Fruit fly (Drosophila melanogaster) whole organism, embryonic: Measurements from ENCODE around the gene CG31406.

Source experiments
- C15 ChIP-seq: fragments of 200-800 bp; sonication (Bioruptor generic); IDR thresholded peaks from 3 replicates; pipeline ENCODE4 v1.3.6; 2022; ENCODE audit warnings: missing biosample characterization, missing genetic modification characterization
- CG1024 ChIP-seq: fragments of 200-800 bp; sonication (Bioruptor generic); IDR thresholded peaks from 2 replicates; pipeline ENCODE4 v1.3.6; 2022; ENCODE audit warnings: missing biosample characterization, missing genetic modification characterization
- CG10431 ChIP-seq: fragments of 200-800 bp; sonication (Bioruptor generic); optimal IDR thresholded peaks from 3 replicates; lab custom pipeline; 2018; ENCODE audit warnings: missing biosample characterization, mild to moderate bottlenecking, missing genetic modification characterization
- CG11093 ChIP-seq: fragments of 200-800 bp; sonication (Bioruptor generic); IDR thresholded peaks from 3 replicates; pipeline ENCODE4 v1.3.6; 2022; ENCODE audit warnings: missing biosample characterization, missing genetic modification characterization
- CG11504 ChIP-seq: fragments of 200-800 bp; sonication (Bioruptor generic); optimal IDR thresholded peaks from 3 replicates; lab custom pipeline; 2019; ENCODE audit warnings: missing biosample characterization, mild to moderate bottlenecking, missing genetic modification characterization, moderate library complexity
- CG1233 ChIP-seq: fragments of 200-800 bp; sonication (Bioruptor generic); optimal IDR thresholded peaks from 4 replicates; lab custom pipeline; 2018; ENCODE audit warnings: missing biosample characterization, mild to moderate bottlenecking, missing genetic modification characterization
- CG14965 ChIP-seq: fragments of 200-800 bp; sonication (Bioruptor generic); optimal IDR thresholded peaks from 2 replicates; lab custom pipeline; 2016; ENCODE audit warnings: missing biosample characterization, missing genetic modification characterization, borderline replicate concordance
- CG16815 ChIP-seq: fragments of 200-800 bp; sonication (Bioruptor generic); optimal IDR thresholded peaks from 3 replicates; lab custom pipeline; 2017; ENCODE audit warnings: missing biosample characterization, mild to moderate bottlenecking, missing genetic modification characterization
- CG17328 ChIP-seq: fragments of 200-800 bp; sonication (Bioruptor generic); IDR thresholded peaks from 2 replicates; pipeline ENCODE4 v1.3.6; 2022; ENCODE audit warnings: missing biosample characterization, missing genetic modification characterization
- CG18476 ChIP-seq: fragments of 200-800 bp; sonication (Bioruptor generic); optimal IDR thresholded peaks from 2 replicates; lab custom pipeline; 2016; ENCODE audit warnings: missing biosample characterization, mild to moderate bottlenecking, missing genetic modification characterization
- CG18599 ChIP-seq: fragments of 200-800 bp; sonication (Bioruptor generic); optimal IDR thresholded peaks from 3 replicates; lab custom pipeline; 2017; ENCODE audit warnings: missing biosample characterization, missing genetic modification characterization, mild to moderate bottlenecking, moderate library complexity, missing genetic modification reagents
- CG2678 ChIP-seq: fragments of 200-800 bp; sonication (Bioruptor generic); optimal IDR thresholded peaks from 3 replicates; lab custom pipeline; 2019; ENCODE audit warnings: missing biosample characterization, mild to moderate bottlenecking, missing genetic modification characterization, moderate library complexity
- CG30403 ChIP-seq: fragments of 200-800 bp; sonication (Bioruptor generic); optimal IDR thresholded peaks from 3 replicates; lab custom pipeline; 2016; ENCODE audit warnings: missing biosample characterization, missing genetic modification characterization
- CG33213 ChIP-seq: fragments of 200-800 bp; sonication (Bioruptor generic); optimal IDR thresholded peaks from 3 replicates; lab custom pipeline; 2016; ENCODE audit warnings: missing biosample characterization, missing genetic modification characterization
- CG3995 ChIP-seq: fragments of 200-800 bp; sonication (Bioruptor generic); optimal IDR thresholded peaks from 3 replicates; lab custom pipeline; 2016; ENCODE audit warnings: missing biosample characterization, missing genetic modification characterization
- CG4707 ChIP-seq: fragments of 200-800 bp; sonication (Bioruptor generic); optimal IDR thresholded peaks from 2 replicates; lab custom pipeline; 2018; ENCODE audit warnings: missing biosample characterization, mild to moderate bottlenecking, missing genetic modification characterization, moderate library complexity
- CG7271 ChIP-seq: fragments of 200-800 bp; sonication (Bioruptor generic); optimal IDR thresholded peaks from 2 replicates; lab custom pipeline; 2018; ENCODE audit warnings: missing biosample characterization, mild to moderate bottlenecking, missing genetic modification characterization, moderate library complexity
- CG7372 ChIP-seq: fragments of 200-800 bp; sonication (Bioruptor generic); IDR thresholded peaks from 2 replicates; pipeline ENCODE4 v1.3.6; 2022; ENCODE audit warnings: missing biosample characterization, missing genetic modification characterization
- CG7839 ChIP-seq: fragments of 200-800 bp; sonication (Bioruptor generic); optimal IDR thresholded peaks from 3 replicates; lab custom pipeline; 2018; ENCODE audit warnings: missing biosample characterization, mild to moderate bottlenecking, missing genetic modification characterization, moderate library complexity
- Chrac-16 ChIP-seq: fragments of 200-800 bp; sonication (Bioruptor generic); optimal IDR thresholded peaks from 3 replicates; lab custom pipeline; 2016; ENCODE audit warnings: missing biosample characterization, missing genetic modification characterization
- D ChIP-seq, 2 experiments: fragments of 200-800 bp in 1 of 2; fragments of >200 bp in 1 of 2; sonication (Bioruptor generic) in 1 of 2; optimal IDR thresholded peaks; 2 replicates in 1 of 2; 3 replicates in 1 of 2; lab custom pipeline; 2017; ENCODE audit warnings: mild to moderate bottlenecking in 1 of 2, missing biosample characterization in 1 of 2, missing genetic modification characterization in 1 of 2, missing genetic modification reagents in 1 of 2
- Dfd ChIP-seq, 2 experiments: fragments of >200 bp; optimal IDR thresholded peaks; 2 replicates each; lab custom pipeline; 2017; ENCODE audit warnings: missing biosample characterization in 2 of 2, missing genetic modification characterization in 2 of 2
- Fer2 ChIP-seq: fragments of 200-800 bp; sonication (Bioruptor generic); optimal IDR thresholded peaks from 2 replicates; lab custom pipeline; 2018; ENCODE audit warnings: missing biosample characterization, mild to moderate bottlenecking, missing genetic modification characterization, moderate library complexity
- HLH54F ChIP-seq: fragments of 200-800 bp; sonication (Bioruptor generic); optimal IDR thresholded peaks from 3 replicates; lab custom pipeline; 2016; ENCODE audit warnings: missing biosample characterization, missing genetic modification characterization
- HLHmδ ChIP-seq: fragments of 200-800 bp; sonication (Bioruptor generic); optimal IDR thresholded peaks from 2 replicates; lab custom pipeline; 2018; ENCODE audit warnings: missing biosample characterization, mild to moderate bottlenecking, missing genetic modification characterization, moderate library complexity
- Hmx ChIP-seq: fragments of 200-800 bp; sonication (Bioruptor generic); optimal IDR thresholded peaks from 2 replicates; lab custom pipeline; 2016; ENCODE audit warnings: missing biosample characterization, missing genetic modification characterization
- Hr3 ChIP-seq: fragments of 200-800 bp; sonication (Bioruptor generic); optimal IDR thresholded peaks from 3 replicates; lab custom pipeline; 2016; ENCODE audit warnings: missing biosample characterization, missing genetic modification characterization
- Hr78 ChIP-seq, 2 experiments: fragments of 200-800 bp in 1 of 2; fragments of >200 bp in 1 of 2; sonication (Bioruptor generic) in 1 of 2; optimal IDR thresholded peaks; 2 replicates each; lab custom pipeline; 2017 to 2019; ENCODE audit warnings: missing biosample characterization in 2 of 2, missing genetic modification characterization in 2 of 2, mild to moderate bottlenecking in 1 of 2, moderate library complexity in 1 of 2
- MBD-R2 ChIP-seq: fragments of 200-800 bp; sonication (Bioruptor generic); IDR thresholded peaks from 2 replicates; pipeline ENCODE4 v1.3.6; 2022; ENCODE audit warnings: missing biosample characterization, missing genetic modification characterization
- NfI ChIP-seq: fragments of 200-800 bp; sonication (Bioruptor generic); optimal IDR thresholded peaks from 3 replicates; lab custom pipeline; 2018; ENCODE audit warnings: missing biosample characterization, mild to moderate bottlenecking, missing genetic modification characterization, moderate library complexity
- Sry-β ChIP-seq: fragments of 200-800 bp; sonication (Bioruptor generic); optimal IDR thresholded peaks from 2 replicates; lab custom pipeline; 2018; ENCODE audit warnings: missing biosample characterization, mild to moderate bottlenecking, missing genetic modification characterization, moderate library complexity
- Tbp ChIP-seq: fragments of >200 bp; optimal IDR thresholded peaks from 2 replicates; lab custom pipeline; 2018; ENCODE audit warnings: missing biosample characterization, missing genetic modification characterization
- YL-1 ChIP-seq: fragments of 200-800 bp; sonication (Bioruptor generic); optimal IDR thresholded peaks from 3 replicates; lab custom pipeline; 2017; ENCODE audit warnings: missing biosample characterization, mild to moderate bottlenecking, missing genetic modification characterization
- ap ChIP-seq: fragments of 200-800 bp; sonication (Bioruptor generic); IDR thresholded peaks from 2 replicates; pipeline ENCODE4 v1.3.6; 2022; ENCODE audit warnings: missing biosample characterization, missing genetic modification characterization
- ara ChIP-seq: fragments of 200-800 bp; sonication (Bioruptor generic); IDR thresholded peaks from 2 replicates; pipeline ENCODE4 v1.3.6; 2022; ENCODE audit warnings: missing biosample characterization, missing genetic modification characterization
- bcd ChIP-seq: fragments of 200-800 bp; sonication (Bioruptor generic); optimal IDR thresholded peaks from 2 replicates; lab custom pipeline; 2017; ENCODE audit warnings: missing biosample characterization, mild to moderate bottlenecking, missing genetic modification characterization
- bsh ChIP-seq, 2 experiments: fragments of 200-800 bp; sonication (Bioruptor generic); optimal IDR thresholded peaks; 2 replicates each; lab custom pipeline; 2017 to 2018; ENCODE audit warnings: mild to moderate bottlenecking in 2 of 2, missing biosample characterization in 2 of 2, missing genetic modification characterization in 2 of 2, moderate library complexity in 1 of 2
- dan ChIP-seq: fragments of 200-800 bp; sonication (Bioruptor generic); IDR thresholded peaks from 2 replicates; pipeline ENCODE4 v1.3.6; 2022; ENCODE audit warnings: missing biosample characterization, missing genetic modification characterization
- dmrt11E ChIP-seq: fragments of 200-800 bp; sonication (Bioruptor generic); optimal IDR thresholded peaks from 3 replicates; lab custom pipeline; 2018; ENCODE audit warnings: missing biosample characterization, mild to moderate bottlenecking, missing genetic modification characterization, moderate library complexity
- dpn ChIP-seq, 2 experiments: fragments of 200-800 bp; sonication (Bioruptor generic); optimal IDR thresholded peaks; 3 replicates each; lab custom pipeline; 2016; ENCODE audit warnings: missing biosample characterization in 2 of 2, missing genetic modification characterization in 2 of 2
- ftz-f1 ChIP-seq: fragments of 200-800 bp; sonication (Bioruptor generic); optimal IDR thresholded peaks from 2 replicates; lab custom pipeline; 2016; ENCODE audit warnings: missing biosample characterization, missing genetic modification characterization
- gcm ChIP-seq: fragments of 200-800 bp; sonication (Bioruptor generic); optimal IDR thresholded peaks from 2 replicates; lab custom pipeline; 2019; ENCODE audit warnings: missing biosample characterization, mild to moderate bottlenecking, missing genetic modification characterization, moderate library complexity
- hbn ChIP-seq: fragments of 200-800 bp; sonication (Bioruptor generic); IDR thresholded peaks from 2 replicates; pipeline ENCODE4 v1.3.6; 2022; ENCODE audit warnings: missing biosample characterization, missing genetic modification characterization; ENCODE audit not compliant: partially characterized antibody
- lola ChIP-seq, 3 experiments: fragments of >200 bp in 2 of 3; fragments of 200-800 bp in 1 of 3; sonication (Bioruptor generic) in 1 of 3; optimal IDR thresholded peaks; 2 replicates each; lab custom pipeline; 2017 to 2019; ENCODE audit warnings: missing biosample characterization in 3 of 3, missing genetic modification characterization in 3 of 3, mild to moderate bottlenecking in 1 of 3, moderate library complexity in 1 of 3
- prd ChIP-seq, 3 experiments: fragments of >200 bp in 2 of 3; fragments of 200-800 bp in 1 of 3; sonication (Bioruptor generic) in 1 of 3; optimal IDR thresholded peaks in 2 of 3; IDR thresholded peaks in 1 of 3; 2 replicates in 2 of 3; 3 replicates in 1 of 3; pipeline versions ENCODE4 v1.3.6 to Lab custom; 2017 to 2022; ENCODE audit warnings: missing biosample characterization in 1 of 3, missing genetic modification characterization in 1 of 3
- scrt ChIP-seq: fragments of 200-800 bp; sonication (Bioruptor generic); optimal IDR thresholded peaks from 2 replicates; lab custom pipeline; 2018; ENCODE audit warnings: missing biosample characterization, mild to moderate bottlenecking, missing genetic modification characterization, moderate library complexity
- sd ChIP-seq: fragments of 200-800 bp; sonication (Bioruptor generic); optimal IDR thresholded peaks from 3 replicates; lab custom pipeline; 2018; ENCODE audit warnings: missing biosample characterization, mild to moderate bottlenecking, missing genetic modification characterization, moderate library complexity
- seq ChIP-seq: fragments of 200-800 bp; sonication (Bioruptor generic); IDR thresholded peaks from 2 replicates; pipeline ENCODE4 v1.3.6; 2022; ENCODE audit warnings: missing biosample characterization, missing genetic modification characterization
- shn ChIP-seq: fragments of 200-800 bp; sonication (Bioruptor generic); optimal IDR thresholded peaks from 3 replicates; lab custom pipeline; 2016; ENCODE audit warnings: missing biosample characterization, missing genetic modification characterization

CG31406 gene

DNA sequence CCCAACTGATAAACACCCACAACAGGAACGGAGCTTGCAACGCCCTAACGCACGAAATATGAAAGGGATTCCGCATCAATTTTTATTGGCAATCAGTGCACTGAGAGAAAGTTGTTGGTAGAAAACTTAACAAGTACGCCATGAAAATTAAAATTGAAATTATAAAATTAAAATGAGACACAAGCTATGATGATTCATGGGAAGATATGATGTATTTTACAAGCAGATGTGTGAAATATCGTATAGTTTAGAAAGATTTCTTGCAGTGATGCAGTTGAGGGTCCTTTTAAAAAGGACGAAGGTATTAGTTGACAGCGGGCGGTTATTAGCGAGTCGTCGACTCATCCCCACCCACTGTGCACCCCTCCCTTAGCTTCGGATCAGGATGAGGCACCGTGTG is 21.9 kb downstream of the CG31406 start (continued):
- no peak for TF ChIP-seq CG3995 (GFP tag; lab: Kevin White, UChicago)
- TF ChIP-seq gcm (GFP tag; lab: Kevin White, UChicago): no peak
- no peak for TF ChIP-seq C15 (GFP tag; lab: Robert Waterston, UW)
- no peak for TF ChIP-seq prd (optimal IDR thresholded peaks at IDR 0.05; lab: Kevin White, UChicago)
- TF ChIP-seq prd (GFP tag; IDR thresholded peaks at IDR 0.05; lab: Robert Waterston, UW): peak; percentile 80; the same call in 2 of the 3 replicates
- TF ChIP-seq CG7271 (tag; lab: Kevin White, UChicago): peak; percentile 14
- no peak for TF ChIP-seq MBD-R2 (GFP tag; lab: Robert Waterston, UW)
- TF ChIP-seq CG18476 (GFP tag; lab: Kevin White, UChicago): no peak
- TF ChIP-seq Hmx (GFP tag; lab: Kevin White, UChicago): no peak
- no peak for TF ChIP-seq hbn (GFP tag; lab: Robert Waterston, UW)
- TF ChIP-seq Hr78 (GFP tag; optimal IDR thresholded peaks at IDR 0.05; lab: Kevin White, UChicago): no peak
- no peak for TF ChIP-seq CG14965 (GFP tag; lab: Kevin White, UChicago)
- TF ChIP-seq Sry-β (GFP tag; lab: Kevin White, UChicago): no peak
- no peak for TF ChIP-seq bsh (GFP tag; optimal IDR thresholded peaks at IDR 0.05; lab: Kevin White, UChicago)
- no peak for TF ChIP-seq CG11093
- TF ChIP-seq seq (GFP tag; lab: Robert Waterston, UW): no peak
- TF ChIP-seq dpn (GFP tag; optimal IDR thresholded peaks at IDR 0.05; lab: Kevin White, UChicago): no peak
- no peak for TF ChIP-seq Hr3 (GFP tag; lab: Kevin White, UChicago)
- no peak for TF ChIP-seq ap (GFP tag; lab: Robert Waterston, UW)
- no peak for TF ChIP-seq Chrac-16 (GFP tag; lab: Kevin White, UChicago)
- TF ChIP-seq dmrt11E: peak; percentile 69
- TF ChIP-seq CG4707 (GFP tag; lab: Kevin White, UChicago): no peak
- no peak for TF ChIP-seq YL-1 (GFP tag; lab: Kevin White, UChicago)
- TF ChIP-seq CG2678: no peak
- no peak for TF ChIP-seq Fer2 (tag; lab: Kevin White, UChicago)
- no peak for TF ChIP-seq CG10431
- TF ChIP-seq CG17328 (GFP tag; lab: Robert Waterston, UW): 0 out of 2 replicates have a peak, but pooled peaks have one; percentile 22
- no peak for TF ChIP-seq CG30403
- no peak for TF ChIP-seq sd (tag; lab: Kevin White, UChicago)
- TF ChIP-seq HLHmδ (GFP tag; lab: Kevin White, UChicago): no peak
- TF ChIP-seq scrt (GFP tag; lab: Kevin White, UChicago): no peak
- TF ChIP-seq CG16815: no peak
- no peak for TF ChIP-seq CG1233 (GFP tag; lab: Kevin White, UChicago)
- no peak for TF ChIP-seq shn (GFP tag; lab: Kevin White, UChicago)
- TF ChIP-seq CG11504 (tag; lab: Kevin White, UChicago): peak; percentile 49
- TF ChIP-seq CG33213 (GFP tag; lab: Kevin White, UChicago): no peak
- TF ChIP-seq CG1024 (GFP tag; lab: Robert Waterston, UW): no peak
- no peak for TF ChIP-seq bcd (GFP tag; lab: Kevin White, UChicago)
- TF ChIP-seq NfI (GFP tag; lab: Kevin White, UChicago): no peak
- TF ChIP-seq CG7839 (tag; lab: Kevin White, UChicago): no peak
- peak; percentile 59 for TF ChIP-seq ara (GFP tag; lab: Robert Waterston, UW)
- TF ChIP-seq dan: no peak
- no peak for TF ChIP-seq ftz-f1 (GFP tag; lab: Kevin White, UChicago)
- TF ChIP-seq HLH54F: no peak
- TF ChIP-seq lola (GFP tag; optimal IDR thresholded peaks at IDR 0.05; lab: Kevin White, UChicago): peak in 1 of 3 experiments; percentile 68
- no peak for TF ChIP-seq Dfd (GFP tag; optimal IDR thresholded peaks at IDR 0.05; lab: Kevin White, UChicago)
- no peak for TF ChIP-seq Tbp
- no peak for TF ChIP-seq D (optimal IDR thresholded peaks at IDR 0.05; lab: Kevin White, UChicago)
- peak; percentile 20 for TF ChIP-seq D (GFP tag; optimal IDR thresholded peaks at IDR 0.05; lab: Kevin White, UChicago)
- no peak for TF ChIP-seq CG18599 (GFP tag; lab: Kevin White, UChicago)
- TF ChIP-seq CG7372 (GFP tag; lab: Robert Waterston, UW): no peak
